Worm (Caenorhabditis elegans) whole organism, L4/young adult: ENCODE measurements around the gene B0303.11.

Source experiments
- W03F9.2 ChIP-seq: fragments of 150-350 bp; optimal IDR thresholded peaks from 2 replicates; lab custom pipeline; 2014; ENCODE audit warnings: missing biosample characterization, missing genetic modification characterization
- him-1 ChIP-seq: sonication (generic microtip); optimal IDR thresholded peaks from 2 replicates; lab custom pipeline; 2016; ENCODE audit warnings: missing genotype, missing genetic modification reagents, missing genetic modification characterization, missing compliant biosample characterization

ce11 chrIII:8731310-8731709 lies 21.1 kb upstream of the B0303.11 start, which contains the start of gene ZK370.4:
- TF ChIP-seq W03F9.2 (no peak), him-1 (tag; lab: Kevin White, UChicago) (no peak)
